Worm (Caenorhabditis elegans): ENCODE results near the gene T28C12.1.

The T28C12.1 gene

DNA sequence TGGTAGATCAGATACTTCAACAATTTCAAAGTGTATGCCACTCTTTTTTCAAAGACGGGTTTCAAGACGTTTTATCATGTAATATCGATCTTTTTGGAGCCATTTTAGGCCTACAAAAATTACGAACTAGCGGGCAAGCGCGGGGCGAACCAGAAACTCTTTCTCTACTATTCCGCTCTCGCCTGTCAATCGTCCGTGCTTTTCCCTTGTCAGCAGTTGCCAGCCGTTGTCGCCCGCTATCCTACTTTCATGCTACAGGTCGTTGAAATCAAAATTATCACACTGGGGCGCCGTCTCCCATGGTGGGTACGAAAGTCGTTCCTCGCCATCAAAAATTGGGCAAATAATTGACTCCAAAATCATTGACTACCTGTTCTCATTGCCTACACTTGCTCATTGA lies 30.7 kb upstream of the T28C12.1 start:
- TF ChIP-seq pha-2 (tag; optimal IDR thresholded peaks at IDR 0.05) (no peak), hlh-15 (tag; optimal IDR thresholded peaks at IDR 0.05) (no peak), syd-9 (tag; optimal IDR thresholded peaks at IDR 0.05) (no peak), npax-4 (tag; optimal IDR thresholded peaks at IDR 0.05) (no peak), K02D7.2 (tag; optimal IDR thresholded peaks at IDR 0.05) (no peak), dmd-4 (tag; optimal IDR thresholded peaks at IDR 0.05; ENCODE audit: borderline replicate concordance) (no peak)

DNA sequence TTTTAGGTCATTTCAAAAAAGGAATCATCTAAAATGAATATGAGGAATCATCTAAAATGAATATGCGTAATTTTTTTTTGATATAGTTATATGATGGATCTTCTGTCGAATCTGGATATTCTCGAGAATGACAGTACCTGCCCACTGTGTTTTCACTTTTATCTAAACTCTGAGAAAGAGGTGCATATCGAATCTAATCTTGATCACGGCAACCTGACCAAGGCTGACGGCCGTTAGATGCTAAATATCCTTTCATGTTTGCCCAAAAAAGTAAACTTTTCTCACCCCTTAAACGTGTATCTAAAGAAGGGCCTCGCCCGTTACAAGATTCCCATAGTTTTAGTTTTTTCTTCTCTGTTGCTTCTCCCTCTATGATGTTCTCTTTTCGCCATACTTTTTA lies 29.2 kb upstream of the T28C12.1 start:
- TF ChIP-seq ceh-22 (tag; optimal IDR thresholded peaks at IDR 0.05) (no peak), ama-1 (optimal IDR thresholded peaks at IDR 0.05) (no peak), ceh-6 (GFP tag; optimal IDR thresholded peaks at IDR 0.05) (no peak), unc-55 (GFP tag; optimal IDR thresholded peaks at IDR 0.05) (no peak), pat-9 (tag; optimal IDR thresholded peaks at IDR 0.05) (no peak), hlh-30 (tag; optimal IDR thresholded peaks at IDR 0.05; ENCODE audit: insufficient read depth) (no peak), zip-5 (tag; optimal IDR thresholded peaks at IDR 0.05) (no peak), npax-4 (tag; optimal IDR thresholded peaks at IDR 0.05) (no peak), ceh-48 (tag; optimal IDR thresholded peaks at IDR 0.05) (no peak), sdc-2 (tag; optimal IDR thresholded peaks at IDR 0.05) (no peak), eyg-1 (tag; optimal IDR thresholded peaks at IDR 0.05) (no peak)

- no peak for TF ChIP-seq sdc-2 (tag; optimal IDR thresholded peaks at IDR 0.05)
- TF ChIP-seq sox-2 (GFP tag; IDR thresholded peaks at IDR 0.05): no peak
- no peak for TF ChIP-seq ceh-2 (tag; optimal IDR thresholded peaks at IDR 0.05)
- no peak for TF ChIP-seq eyg-1 (tag; optimal IDR thresholded peaks at IDR 0.05)
- TF ChIP-seq unc-42 (tag; optimal IDR thresholded peaks at IDR 0.05): no peak
- TF ChIP-seq ahr-1 (tag; optimal IDR thresholded peaks at IDR 0.05): no peak
- no peak for TF ChIP-seq lin-11 (tag; optimal IDR thresholded peaks at IDR 0.05)
- no peak for TF ChIP-seq nfya-1 (tag; optimal IDR thresholded peaks at IDR 0.05)
- no peak for TF ChIP-seq pqm-1 (tag; optimal IDR thresholded peaks at IDR 0.05)
- TF ChIP-seq hlh-30 (tag; optimal IDR thresholded peaks at IDR 0.05; ENCODE audit: insufficient read depth): no peak
- no peak for TF ChIP-seq tbx-7 (tag; optimal IDR thresholded peaks at IDR 0.05)
- TF ChIP-seq pax-1 (tag; optimal IDR thresholded peaks at IDR 0.05): no peak
- no peak for TF ChIP-seq ceh-9 (tag; optimal IDR thresholded peaks at IDR 0.05)
- TF ChIP-seq sox-4 (tag; optimal IDR thresholded peaks at IDR 0.05): no peak
- TF ChIP-seq fkh-10 (GFP tag; optimal IDR thresholded peaks at IDR 0.05): no peak
- no peak for TF ChIP-seq F13H6.1 (tag; optimal IDR thresholded peaks at IDR 0.05)
- no peak for TF ChIP-seq ttx-3 (tag; optimal IDR thresholded peaks at IDR 0.05)
- TF ChIP-seq pha-4 (tag; optimal IDR thresholded peaks at IDR 0.05): no peak
- no peak for TF ChIP-seq T23F11.4 (GFP tag; optimal IDR thresholded peaks at IDR 0.05)
These were observed 28.2 kb upstream of the T28C12.1 start, which contains the start of gene sago-1 for ce11 chrV:6303471-6303870. Gene sago-1, plus strand, starts transcription at chrV:6303771.

DNA sequence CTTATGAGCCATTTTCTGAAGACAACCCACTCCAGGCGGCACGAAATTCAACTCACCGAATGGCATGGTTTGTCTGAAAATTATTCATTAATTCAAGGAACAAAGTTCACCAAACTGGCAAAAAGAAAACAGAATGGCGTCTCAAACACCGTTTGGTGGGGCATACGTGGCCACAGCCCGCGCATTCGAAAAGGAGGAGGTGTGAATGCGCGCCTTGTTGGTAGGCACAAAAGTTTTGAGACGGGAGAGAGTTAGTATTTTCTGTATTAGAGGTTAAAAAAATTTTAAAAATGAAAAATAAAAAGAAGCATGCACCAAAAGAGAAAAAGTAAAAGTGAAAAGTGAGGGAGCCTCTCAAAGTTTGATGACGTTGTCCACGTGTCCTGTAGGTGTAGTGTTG lies 19.8 kb upstream of the T28C12.1 start:
- TF ChIP-seq hlh-30 (tag; optimal IDR thresholded peaks at IDR 0.05; ENCODE audit: insufficient read depth) (no peak), ama-1 (optimal IDR thresholded peaks at IDR 0.05) (no peak), Y22D7AL.16 (tag; optimal IDR thresholded peaks at IDR 0.05) (no peak), dve-1 (tag; optimal IDR thresholded peaks at IDR 0.05) (no peak), nfya-1 (tag; optimal IDR thresholded peaks at IDR 0.05) (no peak), fkh-6 (tag; optimal IDR thresholded peaks at IDR 0.05) (no peak), hlh-13 (GFP tag; optimal IDR thresholded peaks at IDR 0.05) (no peak), F13H6.1 (tag; optimal IDR thresholded peaks at IDR 0.05) (no peak), pax-1 (tag; optimal IDR thresholded peaks at IDR 0.05) (no peak), syd-9 (tag; optimal IDR thresholded peaks at IDR 0.05) (no peak), madf-2 (tag; optimal IDR thresholded peaks at IDR 0.05) (no peak), npax-4 (tag; optimal IDR thresholded peaks at IDR 0.05) (no peak), K09A11.1 (tag; optimal IDR thresholded peaks at IDR 0.05; ENCODE audit: insufficient read depth) (no peak), pros-1 (tag; optimal IDR thresholded peaks at IDR 0.05) (no peak), nhr-232 (tag; optimal IDR thresholded peaks at IDR 0.05) (no peak), ceh-18 (tag; optimal IDR thresholded peaks at IDR 0.05) (no peak)

Measured in whole organism, late embryonic.